Worm (Caenorhabditis elegans): Measurements from ENCODE around the gene F17A9.4.

F17A9.4 gene

DNA sequence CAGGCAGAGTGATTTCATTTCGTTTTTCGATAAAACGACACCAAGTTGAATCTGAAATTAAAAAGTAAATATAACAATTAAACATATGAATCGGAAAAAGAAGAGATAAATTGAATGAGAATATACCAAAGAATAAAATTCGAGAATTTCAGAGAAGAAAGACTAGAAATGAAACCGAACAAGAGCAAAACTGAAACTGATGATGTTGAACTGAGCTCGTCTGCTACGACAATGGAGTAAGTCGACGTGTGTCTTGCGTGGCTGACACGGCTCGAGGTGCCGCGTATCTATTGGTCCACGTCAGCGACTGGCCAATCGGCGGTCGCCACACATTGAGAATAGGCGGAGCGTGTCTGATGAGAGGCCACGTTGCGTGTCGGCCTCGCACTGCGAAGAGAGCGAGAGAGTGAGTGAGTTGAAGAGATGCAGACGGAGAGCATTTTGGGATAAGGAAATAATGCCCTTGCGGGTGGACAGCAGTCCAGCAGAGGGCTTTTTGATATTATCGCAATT, 9.9 kb downstream of the F17A9.4 start, which contains the start of gene crt-1 (continued):
- TF ChIP-seq somi-1 (GFP tag; optimal IDR thresholded peaks at IDR 0.05) (peak; percentile 82), T26A5.8 (tag; optimal IDR thresholded peaks at IDR 0.05) (no peak), snpc-4 (GFP tag; optimal IDR thresholded peaks at IDR 0.05) (no peak), snpc-4 (tag; optimal IDR thresholded peaks at IDR 0.05) (peak; percentile 29 to 77 (median 56)), rec-8 (tag; optimal IDR thresholded peaks at IDR 0.05) (no peak), ama-1 (optimal IDR thresholded peaks at IDR 0.05) (no peak), ama-1 (GFP tag; optimal IDR thresholded peaks at IDR 0.05) (no peak), nhr-27 (tag; optimal IDR thresholded peaks at IDR 0.05) (no peak), him-1 (tag; optimal IDR thresholded peaks at IDR 0.05) (no peak), hmg-1.2 (GFP tag; IDR thresholded peaks at IDR 0.05) (peak; percentile 88), fkh-3 (tag; optimal IDR thresholded peaks at IDR 0.05) (no peak), pha-4 (tag; optimal IDR thresholded peaks at IDR 0.05) (no peak), madf-10 (tag; optimal IDR thresholded peaks at IDR 0.05) (peak; percentile 66), nhr-90 (tag; optimal IDR thresholded peaks at IDR 0.05) (peak; percentile 44), gei-17 (GFP tag; optimal IDR thresholded peaks at IDR 0.05) (peak; percentile 66), dpl-1 (GFP tag; optimal IDR thresholded peaks at IDR 0.05) (no peak), B0261.1 (tag; optimal IDR thresholded peaks at IDR 0.05) (no peak), sea-2 (GFP tag; IDR thresholded peaks at IDR 0.05) (no peak), nhr-80 (tag; optimal IDR thresholded peaks at IDR 0.05) (peak; percentile 89), nfya-2 (GFP tag; IDR thresholded peaks at IDR 0.05) (peak; percentile 99), D2030.7 (GFP tag; IDR thresholded peaks at IDR 0.05) (peak; percentile 36; the same call in 1 of the 2 replicates), chd-7 (tag; optimal IDR thresholded peaks at IDR 0.05) (peak; percentile 88), snpc-3.4 (tag; optimal IDR thresholded peaks at IDR 0.05) (no peak), hlh-26 (GFP tag; conservative IDR thresholded peaks at IDR 0.05) (no peak), ZK185.1 (tag; optimal IDR thresholded peaks at IDR 0.05; ENCODE audit: poor library complexity, severe bottlenecking) (peak; percentile 81), F49E8.2 (tag; optimal IDR thresholded peaks at IDR 0.05; ENCODE audit: insufficient read depth) (no peak), mxl-1 (tag; optimal IDR thresholded peaks at IDR 0.05) (no peak), mel-28 (tag; optimal IDR thresholded peaks at IDR 0.05; ENCODE audit: borderline replicate concordance) (no peak), ceh-79 (tag; optimal IDR thresholded peaks at IDR 0.05) (no peak), ztf-26 (tag; optimal IDR thresholded peaks at IDR 0.05) (peak; percentile 81)

DNA sequence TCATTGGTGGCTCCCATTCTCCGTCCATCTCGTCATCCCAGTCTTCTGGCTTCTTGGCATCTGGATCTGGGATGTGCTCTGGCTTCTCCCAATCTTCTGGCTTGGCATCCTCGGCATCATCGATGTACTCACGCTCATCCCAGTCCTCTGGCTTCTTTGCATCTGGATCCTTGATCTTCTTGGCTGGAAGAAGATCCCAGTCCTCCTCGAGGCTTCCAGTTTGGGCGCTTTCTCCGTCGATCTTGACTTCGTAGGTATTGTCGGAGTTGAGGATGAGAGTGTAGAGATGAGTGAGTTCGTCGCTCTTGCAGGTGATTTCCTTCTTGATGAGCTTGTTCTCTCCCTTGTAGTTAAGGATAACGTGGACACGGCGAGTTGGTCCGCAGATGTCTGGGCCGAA, 10.8 kb downstream of the F17A9.4 start:
- no peak for TF ChIP-seq C06A6.2 (GFP tag; conservative IDR thresholded peaks at IDR 0.05)
- 0 out of 2 replicates have a peak, but pooled peaks have one; percentile 38 for TF ChIP-seq lin-26 (GFP tag; IDR thresholded peaks at IDR 0.05)
- TF ChIP-seq hmg-1.2 (GFP tag; IDR thresholded peaks at IDR 0.05) = 0 out of 2 replicates have a peak, but pooled peaks have one; percentile 9

DNA sequence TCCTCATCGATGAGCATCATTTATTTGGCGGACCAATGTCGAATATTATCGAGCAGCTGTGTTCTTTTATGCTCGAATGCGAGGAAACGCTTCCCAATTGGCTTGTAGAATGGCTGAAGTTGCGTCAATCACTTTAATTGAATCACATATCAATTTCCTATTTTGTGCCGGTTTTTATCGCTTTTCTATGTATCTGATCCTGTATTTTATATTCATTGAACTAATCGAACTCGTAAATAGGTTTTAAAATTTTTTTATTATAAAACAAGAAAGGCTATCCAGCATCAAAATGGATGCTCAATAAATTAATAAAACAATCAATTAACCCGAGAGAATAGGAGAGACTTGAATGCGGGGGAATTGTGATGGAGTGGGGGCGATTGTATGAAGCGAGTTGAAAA, 11.7 kb downstream of the F17A9.4 start:
- TF ChIP-seq T07F8.4 (tag; optimal IDR thresholded peaks at IDR 0.05) = no peak
- peak; percentile 71 for TF ChIP-seq him-1 (tag; optimal IDR thresholded peaks at IDR 0.05)
- TF ChIP-seq hrde-1 (tag; optimal IDR thresholded peaks at IDR 0.05; ENCODE audit: borderline replicate concordance) = peak; percentile 74
- peak in 1 of 2 experiments; percentile 10 for TF ChIP-seq rec-8 (tag; optimal IDR thresholded peaks at IDR 0.05)
- no peak for TF ChIP-seq efl-1 (GFP tag; optimal IDR thresholded peaks at IDR 0.05)
- TF ChIP-seq F57A8.1 (GFP tag; optimal IDR thresholded peaks at IDR 0.05) = no peak
- peak; percentile 10 for TF ChIP-seq attf-5 (GFP tag; optimal IDR thresholded peaks at IDR 0.05)
- TF ChIP-seq B0336.3 (GFP tag; IDR thresholded peaks at IDR 0.05) = peak; percentile 42; the same call in 1 of the 2 replicates
- peak; percentile 37 for TF ChIP-seq mel-28 (tag; optimal IDR thresholded peaks at IDR 0.05; ENCODE audit: borderline replicate concordance)
- TF ChIP-seq ZK185.1 (tag; optimal IDR thresholded peaks at IDR 0.05; ENCODE audit: poor library complexity, severe bottlenecking) = no peak
- TF ChIP-seq F22D6.2 (tag; optimal IDR thresholded peaks at IDR 0.05) = no peak
- TF ChIP-seq F10E7.11 (tag; optimal IDR thresholded peaks at IDR 0.05) = no peak
- TF ChIP-seq snpc-4 (GFP tag; optimal IDR thresholded peaks at IDR 0.05) = no peak
- peak in 1 of 4 experiments; percentile 2 for TF ChIP-seq snpc-4 (tag; optimal IDR thresholded peaks at IDR 0.05)
- TF ChIP-seq Y95B8A.8 (GFP tag; IDR thresholded peaks at IDR 0.05) = peak; percentile 38; the same call in 1 of the 2 replicates
- TF ChIP-seq madf-8 (GFP tag; conservative IDR thresholded peaks at IDR 0.05) = 0 out of 2 replicates have a peak, but pooled peaks have one; percentile 7
- TF ChIP-seq D2030.7 (GFP tag; IDR thresholded peaks at IDR 0.05) = peak; percentile 54; the same call in 1 of the 2 replicates
- no peak for TF ChIP-seq B0035.1 (tag; optimal IDR thresholded peaks at IDR 0.05)
- peak; percentile 28 for TF ChIP-seq repo-1 (tag; optimal IDR thresholded peaks at IDR 0.05)
- no peak for TF ChIP-seq egrh-3 (GFP tag; IDR thresholded peaks at IDR 0.05)
- no peak for TF ChIP-seq ceh-79 (tag; optimal IDR thresholded peaks at IDR 0.05)
- TF ChIP-seq let-526 (GFP tag; IDR thresholded peaks at IDR 0.05) = no peak

All from whole organism, young adult.